Worm (Caenorhabditis elegans): Measurements from ENCODE around the gene W04G3.10.

Gene W04G3.10

ce11 chrX:11116723-11117122 is 38.7 kb upstream of the W04G3.10 start, which contains the start of gene nlp-66:
Gene nlp-66 (minus strand): TSS chrX:11116823.
- TF ChIP-seq nhr-76 (tag; optimal IDR thresholded peaks at IDR 0.05) (no peak), mls-2 (tag; optimal IDR thresholded peaks at IDR 0.05) (no peak), sem-2 (GFP tag; optimal IDR thresholded peaks at IDR 0.05) (no peak), elt-3 (tag; optimal IDR thresholded peaks at IDR 0.05) (no peak)

DNA sequence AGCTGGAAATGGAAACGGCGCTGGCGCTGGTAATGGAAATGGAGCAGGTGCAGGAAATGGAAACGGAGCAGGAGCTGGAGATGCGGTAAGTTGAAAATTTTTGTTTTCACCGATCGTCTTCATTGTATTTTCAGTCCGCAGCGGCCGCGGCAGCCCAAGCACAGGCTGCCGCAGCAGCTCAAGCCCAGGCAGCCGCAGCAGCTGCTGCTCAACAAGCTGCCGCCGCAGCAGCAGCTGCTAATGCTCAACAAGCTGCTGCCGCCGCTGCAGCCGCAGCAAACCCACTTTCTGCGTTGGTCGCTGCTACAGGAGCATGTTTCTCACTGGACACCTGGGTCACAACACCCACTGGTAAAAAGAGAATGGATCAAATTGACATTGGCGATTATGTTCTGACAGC is 36.4 kb upstream of the W04G3.10 start:
- TF ChIP-seq ztf-11 (tag; optimal IDR thresholded peaks at IDR 0.05) (no peak), lin-13 (tag; optimal IDR thresholded peaks at IDR 0.05) (no peak), zip-8 (tag; optimal IDR thresholded peaks at IDR 0.05) (no peak), mls-2 (tag; optimal IDR thresholded peaks at IDR 0.05) (no peak), ham-2 (GFP tag; optimal IDR thresholded peaks at IDR 0.05) (no peak), nhr-12 (tag; optimal IDR thresholded peaks at IDR 0.05) (no peak), tbx-8 (GFP tag; optimal IDR thresholded peaks at IDR 0.05) (no peak)

DNA sequence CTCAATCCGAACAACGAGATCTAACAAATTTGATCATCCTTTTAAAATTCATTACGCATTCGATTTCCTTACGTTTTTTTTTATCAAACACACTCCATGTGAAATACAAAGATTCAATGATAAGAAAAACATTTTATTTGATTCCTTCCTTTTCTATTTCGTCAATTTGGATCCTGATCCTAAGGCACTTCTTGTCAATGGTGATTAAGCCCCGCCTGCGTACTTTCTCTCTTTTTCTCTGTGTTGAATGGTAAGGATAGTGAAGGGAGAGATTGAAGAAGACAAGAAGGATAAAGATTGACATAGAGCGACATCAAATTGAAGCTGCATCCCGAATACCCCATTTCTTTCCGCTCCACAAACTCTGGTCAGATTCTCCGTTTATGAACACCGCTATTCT is 31.1 kb upstream of the W04G3.10 start, which contains the start of gene grd-1:
TSS of gene grd-1 (plus strand) at position 241 of the 400 bp plus-strand sequence.
- TF ChIP-seq drap-1 (GFP tag; optimal IDR thresholded peaks at IDR 0.05), result no peak

- no peak for TF ChIP-seq pha-4 (tag; optimal IDR thresholded peaks at IDR 0.05)
- no peak for TF ChIP-seq nhr-2 (tag; optimal IDR thresholded peaks at IDR 0.05)
- no peak for TF ChIP-seq nhr-28 (tag; optimal IDR thresholded peaks at IDR 0.05)
- no peak for TF ChIP-seq cnd-1 (tag; optimal IDR thresholded peaks at IDR 0.05)
- TF ChIP-seq ceh-39 (tag; optimal IDR thresholded peaks at IDR 0.05), result no peak
- no peak for TF ChIP-seq mab-5 (tag; optimal IDR thresholded peaks at IDR 0.05)
- no peak for TF ChIP-seq unc-62 (GFP tag; optimal IDR thresholded peaks at IDR 0.05)
- TF ChIP-seq lsy-2 (tag; optimal IDR thresholded peaks at IDR 0.05), result no peak
- no peak for TF ChIP-seq hlh-1 (tag; optimal IDR thresholded peaks at IDR 0.05)
- TF ChIP-seq drap-1 (GFP tag; optimal IDR thresholded peaks at IDR 0.05), result no peak
- no peak for TF ChIP-seq zip-8 (tag; optimal IDR thresholded peaks at IDR 0.05)
- TF ChIP-seq nhr-12 (tag; optimal IDR thresholded peaks at IDR 0.05), result no peak
- TF ChIP-seq bed-3 (GFP tag; optimal IDR thresholded peaks at IDR 0.05), result no peak
- no peak for TF ChIP-seq unc-39 (tag; optimal IDR thresholded peaks at IDR 0.05)
- TF ChIP-seq unc-120 (tag; optimal IDR thresholded peaks at IDR 0.05; ENCODE audit: poor library complexity, severe bottlenecking), result no peak
- TF ChIP-seq ztf-11 (tag; optimal IDR thresholded peaks at IDR 0.05), result no peak
- no peak for TF ChIP-seq blmp-1 (tag; optimal IDR thresholded peaks at IDR 0.05)
- no peak for TF ChIP-seq sem-2 (GFP tag; optimal IDR thresholded peaks at IDR 0.05)
- TF ChIP-seq lin-32 (GFP tag; optimal IDR thresholded peaks at IDR 0.05), result no peak
- no peak for TF ChIP-seq ceh-83 (GFP tag; optimal IDR thresholded peaks at IDR 0.05)
Measured at ce11 chrX:11107076-11107475, 29.0 kb upstream of the W04G3.10 start, which contains the start of gene clc-17. Gene clc-17 (plus strand): TSS chrX:11107376.

DNA sequence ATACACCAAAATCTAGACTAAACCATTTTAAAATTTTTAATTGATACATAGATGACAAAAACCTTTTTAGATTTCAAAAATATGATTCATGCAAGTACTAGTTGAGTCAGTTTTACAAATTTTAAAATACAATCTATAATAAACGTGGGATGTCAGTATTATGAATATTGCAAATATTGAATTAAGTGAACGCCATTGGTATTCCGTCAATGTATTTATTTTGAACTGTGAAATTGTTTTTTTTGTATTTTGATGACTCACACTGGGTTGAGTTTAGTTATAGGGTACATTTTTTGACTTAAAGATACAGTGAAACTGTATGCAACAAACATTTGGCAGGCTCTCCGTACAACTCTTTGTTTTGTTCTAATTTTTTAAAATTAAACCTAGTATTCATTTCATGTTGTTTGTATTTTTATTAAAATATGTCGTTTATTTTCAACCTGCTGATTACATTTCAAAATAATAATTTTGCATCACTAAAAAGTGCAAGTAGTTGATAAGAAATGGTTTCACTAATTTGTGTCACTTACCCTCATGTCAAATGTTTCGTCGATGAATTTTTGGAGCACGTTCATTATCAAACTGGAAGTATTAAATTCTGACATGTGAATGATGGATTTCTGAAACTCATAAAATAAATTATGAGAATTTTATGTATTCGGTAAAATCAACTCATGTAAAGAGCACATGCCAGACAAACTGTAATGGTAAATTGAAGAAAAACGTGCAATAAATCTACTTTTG is 27.0 kb upstream of the W04G3.10 start, which contains the start of gene W02H3.1:
TSS of gene W02H3.1 (minus strand) at position 578 of the 747 bp plus-strand sequence.
- TF ChIP-seq ceh-83 (GFP tag; optimal IDR thresholded peaks at IDR 0.05), result no peak
- TF ChIP-seq elt-1 (tag; optimal IDR thresholded peaks at IDR 0.05; ENCODE audit: borderline replicate concordance, insufficient read depth), result no peak
- no peak for TF ChIP-seq zip-8 (tag; optimal IDR thresholded peaks at IDR 0.05)
- no peak for TF ChIP-seq unc-120 (tag; optimal IDR thresholded peaks at IDR 0.05; ENCODE audit: poor library complexity, severe bottlenecking)

ce11 chrX:11103173-11103572 is 25.1 kb upstream of the W04G3.10 start:
- TF ChIP-seq tbx-8 (GFP tag; optimal IDR thresholded peaks at IDR 0.05) (no peak), mls-2 (tag; optimal IDR thresholded peaks at IDR 0.05) (no peak), lsy-2 (tag; optimal IDR thresholded peaks at IDR 0.05) (no peak)

ce11 chrX:11098086-11098485 is 20.0 kb upstream of the W04G3.10 start, which contains the start of gene W02H3.3:
Gene W02H3.3 (minus strand): TSS chrX:11098186.
- TF ChIP-seq tbx-8 (GFP tag; optimal IDR thresholded peaks at IDR 0.05), result no peak
- TF ChIP-seq ceh-83 (GFP tag; optimal IDR thresholded peaks at IDR 0.05), result no peak
- TF ChIP-seq nhr-28 (tag; optimal IDR thresholded peaks at IDR 0.05), result no peak
- no peak for TF ChIP-seq lin-32 (GFP tag; optimal IDR thresholded peaks at IDR 0.05)
- TF ChIP-seq unc-62 (GFP tag; optimal IDR thresholded peaks at IDR 0.05), result no peak
- no peak for TF ChIP-seq unc-120 (tag; optimal IDR thresholded peaks at IDR 0.05; ENCODE audit: poor library complexity, severe bottlenecking)
- TF ChIP-seq cnd-1 (tag; optimal IDR thresholded peaks at IDR 0.05), result no peak
- no peak for TF ChIP-seq mep-1 (tag; optimal IDR thresholded peaks at IDR 0.05)
- TF ChIP-seq ceh-39 (tag; optimal IDR thresholded peaks at IDR 0.05), result no peak
- no peak for TF ChIP-seq unc-39 (tag; optimal IDR thresholded peaks at IDR 0.05)
